Fruit fly (Drosophila melanogaster): Measurements from ENCODE around the gene CG33278.

The CG33278 gene

dm6 chr3L:7450553-7450952 is at the start of gene CG33278:
TSS of gene CG33278 (plus strand) at chr3L:7450853.
- TF ChIP-seq CTCF (optimal IDR thresholded peaks at IDR 0.05) (no peak), CG8478 (optimal IDR thresholded peaks at IDR 0.05) (no peak)

DNA sequence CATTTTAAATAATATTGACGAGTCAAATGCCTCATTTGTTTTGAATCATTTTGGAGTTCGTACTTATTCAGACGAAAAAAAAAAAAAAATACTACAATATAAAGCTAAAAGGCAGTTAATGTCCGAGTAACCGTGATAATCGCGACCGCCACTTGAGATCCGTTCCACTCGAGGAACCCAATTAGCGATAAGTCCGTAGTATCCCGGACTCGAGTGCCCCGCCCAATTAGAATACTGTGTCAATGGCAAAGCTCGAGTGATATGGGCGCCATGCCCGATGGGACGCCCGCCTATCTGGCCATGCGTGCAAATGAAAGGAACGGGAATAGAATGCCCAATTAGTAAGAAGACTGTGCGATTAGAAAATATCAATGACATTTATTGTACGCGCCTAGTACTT is 48.7 kb upstream of the CG33278 start:
- no peak for TF ChIP-seq CTCF (optimal IDR thresholded peaks at IDR 0.05)
- no peak for TF ChIP-seq CG8478 (optimal IDR thresholded peaks at IDR 0.05)

DNA sequence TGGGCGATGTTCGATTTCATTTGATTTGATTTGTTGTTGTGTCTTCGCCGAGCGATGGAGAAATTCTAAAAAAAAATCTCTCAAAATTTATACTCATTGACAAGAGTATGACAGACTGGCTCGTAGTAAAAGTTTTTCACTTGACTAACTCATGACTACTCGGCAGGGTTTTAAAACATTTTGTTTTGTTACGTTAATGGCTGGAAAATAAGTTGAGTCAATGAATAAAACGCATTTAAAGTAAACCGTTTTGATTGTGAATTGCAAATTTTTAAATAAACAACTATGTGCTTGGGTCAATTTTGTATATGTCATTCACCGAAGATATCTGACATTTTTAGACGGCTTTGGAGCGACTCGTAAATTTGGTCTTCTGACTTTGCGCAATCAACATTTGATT is 46.6 kb upstream of the CG33278 start, which contains the start of gene CG8560:
CG8560 (minus strand) TSS at position 101 of the 400 bp plus-strand sequence.
- TF ChIP-seq CTCF (optimal IDR thresholded peaks at IDR 0.05), result no peak
- no peak for TF ChIP-seq CG8478 (optimal IDR thresholded peaks at IDR 0.05)

dm6 chr3L:7422578-7422977 is 28.1 kb upstream of the CG33278 start:
- TF ChIP-seq CTCF (optimal IDR thresholded peaks at IDR 0.05), result no peak
- no peak for TF ChIP-seq CG8478 (optimal IDR thresholded peaks at IDR 0.05)

dm6 chr3L:7423517-7423916 is 27.1 kb upstream of the CG33278 start, which contains the start of gene CG42458:
TSS of gene CG42458 (plus strand) at chr3L:7423827.
- no peak for TF ChIP-seq CG8478 (optimal IDR thresholded peaks at IDR 0.05)
- TF ChIP-seq CTCF (optimal IDR thresholded peaks at IDR 0.05), result no peak

dm6 chr3L:7432265-7432664 is 18.4 kb upstream of the CG33278 start:
- no peak for TF ChIP-seq CTCF (optimal IDR thresholded peaks at IDR 0.05)
- no peak for TF ChIP-seq CG8478 (optimal IDR thresholded peaks at IDR 0.05)

- TF ChIP-seq CTCF (optimal IDR thresholded peaks at IDR 0.05), result no peak
- TF ChIP-seq CG8478 (optimal IDR thresholded peaks at IDR 0.05), result no peak
These were observed 17.8 kb upstream of the CG33278 start for dm6 chr3L:7432811-7433324.

dm6 chr3L:7433325-7433827 is 17.3 kb upstream of the CG33278 start:
- no peak for TF ChIP-seq CG8478 (optimal IDR thresholded peaks at IDR 0.05)
- TF ChIP-seq CTCF (optimal IDR thresholded peaks at IDR 0.05), result no peak

- no peak for TF ChIP-seq CG8478 (optimal IDR thresholded peaks at IDR 0.05)
- TF ChIP-seq CTCF (optimal IDR thresholded peaks at IDR 0.05), result no peak
These were observed 16.5 kb upstream of the CG33278 start for dm6 chr3L:7434198-7434597.

DNA sequence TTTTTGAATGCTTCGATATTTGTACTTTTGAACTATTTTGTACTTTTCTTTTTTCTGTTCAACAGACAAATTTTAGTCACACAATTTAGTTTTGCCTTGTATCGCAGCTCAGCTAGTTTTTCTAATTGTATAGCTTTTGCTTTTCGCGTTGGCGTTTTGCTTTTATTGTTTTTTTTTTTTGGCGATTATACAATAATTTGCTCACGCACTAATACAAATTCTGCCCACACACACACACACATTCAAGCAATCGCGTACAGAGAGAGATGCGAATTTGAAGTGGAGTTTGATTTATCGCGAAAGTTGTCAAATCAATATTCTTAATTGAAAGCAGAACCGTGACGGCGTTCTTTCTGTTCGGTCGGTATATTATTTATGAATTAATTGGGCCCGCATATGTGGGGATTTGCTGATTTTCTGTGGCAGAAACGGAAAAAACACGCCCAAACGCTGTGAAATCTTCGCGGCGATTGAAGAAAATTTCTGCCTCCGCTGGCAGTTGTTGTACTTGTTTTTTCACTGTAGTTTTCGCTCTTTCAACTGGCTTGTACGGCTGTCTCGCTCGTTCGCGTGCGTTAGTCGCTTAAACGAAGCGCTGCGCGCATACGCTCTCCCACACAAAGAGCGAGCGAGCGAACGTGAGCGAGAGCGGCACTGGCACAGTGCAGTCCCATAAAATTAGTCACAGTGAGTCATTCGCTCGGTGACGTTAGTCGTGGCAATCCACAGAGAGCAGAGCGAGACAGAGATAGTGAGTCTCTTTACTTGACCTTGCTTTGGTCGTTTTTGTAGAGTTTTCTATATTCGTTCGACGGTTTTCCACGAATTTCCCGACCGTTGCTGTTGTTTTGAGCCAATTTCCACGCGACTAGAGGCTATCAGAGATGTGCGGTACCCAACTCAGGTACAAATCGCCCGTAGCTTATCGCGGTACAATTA is 15.7 kb upstream of the CG33278 start, which contains the start of gene Rac2:
Rac2 (minus strand) TSS at position 476 of the 939 bp plus-strand sequence.
- TF ChIP-seq CTCF (optimal IDR thresholded peaks at IDR 0.05) (no peak), CG8478 (optimal IDR thresholded peaks at IDR 0.05) (no peak)

DNA sequence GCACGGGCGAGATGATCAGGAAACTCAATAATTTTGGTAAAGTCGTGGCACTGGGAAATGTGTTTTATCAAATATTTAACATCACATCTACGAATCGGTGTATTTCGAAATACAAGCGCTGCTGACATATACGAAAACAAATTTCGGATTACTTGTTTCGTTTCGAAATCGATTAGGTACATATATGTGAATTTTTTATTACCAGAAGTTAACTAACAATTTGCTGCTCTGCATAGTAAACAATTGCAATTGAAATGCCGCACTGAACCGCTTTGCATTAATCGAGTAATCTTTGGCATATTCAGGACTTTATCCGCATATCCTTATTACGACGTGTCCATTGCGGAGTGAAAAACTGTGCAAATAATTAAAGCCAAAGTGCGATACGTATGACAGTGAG is 13.3 kb upstream of the CG33278 start, which contains the start of gene CG14835:
CG14835 (minus strand) TSS at position 101 of the 400 bp plus-strand sequence.
- no peak for TF ChIP-seq CTCF (optimal IDR thresholded peaks at IDR 0.05)
- no peak for TF ChIP-seq CG8478 (optimal IDR thresholded peaks at IDR 0.05)

DNA sequence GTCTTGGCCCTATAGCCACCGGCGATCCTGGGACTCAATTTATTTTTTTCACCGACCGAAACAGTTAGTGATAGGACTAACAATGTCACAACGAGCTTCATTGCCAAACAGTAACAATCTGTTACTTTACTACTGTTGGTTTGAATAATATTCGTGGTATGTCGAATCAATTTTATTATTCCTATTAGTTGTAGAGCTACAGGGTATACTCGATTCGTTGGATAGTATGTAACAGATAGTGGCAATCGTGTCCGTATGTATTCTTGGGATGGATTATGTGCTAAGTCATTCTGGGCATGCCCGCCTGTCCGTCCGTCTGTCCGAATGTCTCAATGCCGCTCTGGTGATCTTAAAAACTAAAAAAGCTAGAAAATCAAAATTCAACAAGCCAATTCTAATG is 11.3 kb upstream of the CG33278 start, which contains the start of gene sphinx1:
sphinx1 (minus strand) TSS at position 101 of the 400 bp plus-strand sequence.
- TF ChIP-seq CTCF (optimal IDR thresholded peaks at IDR 0.05), result no peak
- TF ChIP-seq CG8478 (optimal IDR thresholded peaks at IDR 0.05), result no peak

DNA sequence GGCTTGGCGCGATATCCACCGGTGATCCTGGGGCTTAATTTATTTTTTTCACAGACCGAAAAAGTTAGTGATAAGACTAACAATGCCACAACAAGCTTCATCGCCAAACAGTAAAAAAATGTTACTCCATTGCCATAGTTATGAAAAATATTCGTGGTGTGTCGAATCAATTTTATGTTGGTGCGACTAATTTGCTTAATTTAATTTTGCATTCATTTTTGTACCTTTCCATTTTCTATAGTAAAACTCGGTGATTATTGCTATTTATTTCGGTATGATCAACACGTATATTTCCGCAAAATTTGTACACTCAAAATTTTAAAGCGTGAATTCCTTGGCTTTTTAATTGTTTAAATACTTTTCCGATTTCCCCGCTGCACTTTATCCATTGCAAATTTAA is 10.0 kb upstream of the CG33278 start, which contains the start of gene sphinx2:
sphinx2 (minus strand) TSS at position 101 of the 400 bp plus-strand sequence.
- TF ChIP-seq CTCF (optimal IDR thresholded peaks at IDR 0.05), result no peak
- no peak for TF ChIP-seq CG8478 (optimal IDR thresholded peaks at IDR 0.05)

dm6 chr3L:7449097-7449496 is 1.6 kb upstream of the CG33278 start:
- no peak for TF ChIP-seq CG8478 (optimal IDR thresholded peaks at IDR 0.05)
- TF ChIP-seq CTCF (optimal IDR thresholded peaks at IDR 0.05), result no peak

- TF ChIP-seq CTCF (optimal IDR thresholded peaks at IDR 0.05) (no peak), CG8478 (optimal IDR thresholded peaks at IDR 0.05) (no peak)
These were observed 5.2 kb downstream of the CG33278 start, which contains the start of gene ppk26 for dm6 chr3L:7455849-7456248. TSS of gene ppk26 (plus strand) at chr3L:7456149.

All from S2 (cell line).